Worm (Caenorhabditis elegans): ENCODE measurements around the gene C56C10.4.

The C56C10.4 gene

DNA sequence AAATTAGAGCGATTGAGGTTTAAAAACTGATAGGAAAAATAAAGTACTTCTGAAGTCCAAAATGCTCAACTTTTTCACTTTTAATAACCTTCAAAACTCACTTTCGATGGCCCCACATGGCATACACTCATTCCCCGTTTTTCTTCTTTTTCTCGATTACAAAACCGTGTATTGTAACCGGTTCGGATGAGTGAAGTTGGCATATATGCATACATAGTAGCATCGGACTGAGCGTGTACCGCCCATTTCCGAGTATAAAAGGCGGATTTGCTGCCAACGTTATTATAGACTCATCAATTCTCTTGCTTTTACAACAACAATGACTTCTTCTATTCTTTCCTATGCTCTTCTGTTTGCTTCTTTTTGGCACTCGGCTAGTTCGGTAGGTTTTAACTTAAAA is at the start of gene C56C10.4:
TSS of gene C56C10.4 (plus strand) at position 301 of the 400 bp plus-strand sequence.
- TF ChIP-seq unc-130 (GFP tag; optimal IDR thresholded peaks at IDR 0.05) (no peak), ama-1 (optimal IDR thresholded peaks at IDR 0.05) (no peak), daf-16 (GFP tag; optimal IDR thresholded peaks at IDR 0.05) (no peak), daf-16 (tag; optimal IDR thresholded peaks at IDR 0.05) (no peak), lin-29 (GFP tag; IDR thresholded peaks at IDR 0.05) (no peak), mes-2 (tag; optimal IDR thresholded peaks at IDR 0.05; ENCODE audit: poor library complexity, severe bottlenecking) (no peak), zip-11 (GFP tag; IDR thresholded peaks at IDR 0.05) (no peak)

DNA sequence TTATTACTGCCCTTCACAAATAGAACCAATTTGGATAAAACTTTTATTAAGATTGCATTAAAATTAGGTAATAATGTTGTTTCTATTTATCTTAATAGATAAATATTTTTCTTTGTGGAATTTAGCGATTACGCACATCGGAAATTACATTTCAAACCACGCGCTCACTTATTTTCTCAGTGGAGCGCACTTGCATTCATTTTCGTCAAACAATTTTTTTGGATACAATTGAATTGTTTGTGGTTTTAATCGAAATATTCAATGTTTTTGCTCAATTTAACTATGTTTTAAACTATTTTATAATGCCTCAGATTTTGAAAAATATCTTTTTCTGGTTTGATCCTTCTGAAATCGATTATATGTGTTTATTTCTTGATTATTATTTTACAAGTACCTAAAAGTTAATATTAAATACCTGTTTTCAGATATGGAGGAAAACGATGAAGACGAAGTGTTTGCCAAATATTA is 46.9 kb upstream of the C56C10.4 start, which contains the start of gene utp-20:
TSS of gene utp-20 (plus strand) at position 418 of the 468 bp plus-strand sequence.
- TF ChIP-seq mdl-1 (tag; optimal IDR thresholded peaks at IDR 0.05) = peak; percentile 32 to 62
- no peak for TF ChIP-seq Y105C5A.15 (GFP tag; IDR thresholded peaks at IDR 0.05)
- TF ChIP-seq nhr-76 (tag; optimal IDR thresholded peaks at IDR 0.05) = no peak
- peak; percentile 88 for TF ChIP-seq dpl-1 (GFP tag; optimal IDR thresholded peaks at IDR 0.05)
- no peak for TF ChIP-seq ceh-32 (tag; optimal IDR thresholded peaks at IDR 0.05; ENCODE audit: poor library complexity)
- TF ChIP-seq F49E8.2 (tag; optimal IDR thresholded peaks at IDR 0.05; ENCODE audit: borderline replicate concordance) = no peak
- peak; percentile 42 for TF ChIP-seq rbr-2 (tag; optimal IDR thresholded peaks at IDR 0.05)
- TF ChIP-seq nhr-237 (tag; optimal IDR thresholded peaks at IDR 0.05) = no peak
- TF ChIP-seq mxl-3 (GFP tag; optimal IDR thresholded peaks at IDR 0.05) = no peak
- TF ChIP-seq sdz-12 (GFP tag; optimal IDR thresholded peaks at IDR 0.05) = no peak
- TF ChIP-seq arid-1 (GFP tag; conservative IDR thresholded peaks at IDR 0.05) = no peak
- TF ChIP-seq nhr-6 (tag; optimal IDR thresholded peaks at IDR 0.05) = peak; percentile 13
- no peak for TF ChIP-seq zip-11 (GFP tag; IDR thresholded peaks at IDR 0.05)
- TF ChIP-seq snpc-4 (tag; optimal IDR thresholded peaks at IDR 0.05) = no peak
- TF ChIP-seq set-16 (GFP tag; IDR thresholded peaks at IDR 0.05) = no peak
- no peak for TF ChIP-seq Y5F2A.4 (GFP tag; optimal IDR thresholded peaks at IDR 0.05)
- TF ChIP-seq ces-1 (GFP tag; optimal IDR thresholded peaks at IDR 0.05) = peak; percentile 62
- no peak for TF ChIP-seq duxl-1 (tag; optimal IDR thresholded peaks at IDR 0.05; ENCODE audit: poor library complexity)
- no peak for TF ChIP-seq nhr-25 (tag; optimal IDR thresholded peaks at IDR 0.05; ENCODE audit: borderline replicate concordance, insufficient read depth)
- no peak for TF ChIP-seq daf-16 (GFP tag; optimal IDR thresholded peaks at IDR 0.05)
- TF ChIP-seq daf-16 (tag; optimal IDR thresholded peaks at IDR 0.05) = no peak
- peak; percentile 7 for TF ChIP-seq nhr-11 (tag; optimal IDR thresholded peaks at IDR 0.05)
- TF ChIP-seq lin-38 (GFP tag; IDR thresholded peaks at IDR 0.05) = peak; percentile 95
- TF ChIP-seq unc-130 (GFP tag; optimal IDR thresholded peaks at IDR 0.05) = no peak
- TF ChIP-seq ztf-7 (tag; optimal IDR thresholded peaks at IDR 0.05) = no peak
- TF ChIP-seq lim-7 (GFP tag; IDR thresholded peaks at IDR 0.05) = no peak
- no peak for TF ChIP-seq lin-13 (GFP tag; optimal IDR thresholded peaks at IDR 0.05)
- TF ChIP-seq zag-1 (tag; optimal IDR thresholded peaks at IDR 0.05) = no peak
- peak; percentile 46 for TF ChIP-seq T20F7.1 (GFP tag; optimal IDR thresholded peaks at IDR 0.05)
- no peak for TF ChIP-seq hlh-11 (tag; optimal IDR thresholded peaks at IDR 0.05)
- no peak for TF ChIP-seq ama-1 (optimal IDR thresholded peaks at IDR 0.05)
- TF ChIP-seq nhr-28 (tag; optimal IDR thresholded peaks at IDR 0.05) = no peak
- no peak for TF ChIP-seq skn-1 (tag; optimal IDR thresholded peaks at IDR 0.05)
- peak; percentile 83 for TF ChIP-seq hlh-30 (tag; optimal IDR thresholded peaks at IDR 0.05; ENCODE audit: insufficient read depth)
- TF ChIP-seq pha-4 (GFP tag; IDR thresholded peaks at IDR 0.05) = no peak
- peak; percentile 16 for TF ChIP-seq pha-4 (tag; optimal IDR thresholded peaks at IDR 0.05)

DNA sequence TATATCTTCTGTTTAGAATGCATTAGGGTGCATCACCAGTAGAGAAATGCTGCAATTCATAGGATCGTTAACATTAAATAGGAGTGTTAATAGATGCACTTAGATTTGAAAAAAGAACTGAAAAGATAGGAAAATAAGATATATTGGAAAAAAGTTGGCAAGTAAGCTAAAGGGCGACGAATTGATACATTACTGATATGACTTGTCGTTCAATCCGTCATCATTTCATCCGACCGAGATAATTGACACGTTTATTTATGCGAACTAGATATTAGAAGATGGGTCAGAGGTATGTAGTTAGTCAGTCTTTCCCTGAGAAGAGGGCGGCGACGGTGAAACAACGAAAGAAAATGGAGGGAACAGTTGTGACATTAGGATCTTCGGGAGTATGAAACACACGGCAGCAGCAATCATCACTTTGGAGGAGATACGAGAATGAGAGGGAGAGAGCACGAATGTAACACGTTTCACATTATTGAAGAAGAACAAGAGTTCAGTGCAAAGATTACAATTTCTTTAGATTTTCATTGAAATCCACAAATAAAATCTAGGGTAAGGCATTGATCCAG is 37.9 kb upstream of the C56C10.4 start, which contains the start of gene lron-15:
TSS of gene lron-15 (minus strand) at position 51 of the 569 bp plus-strand sequence.
- no peak for TF ChIP-seq Y105C5A.15 (GFP tag; IDR thresholded peaks at IDR 0.05)
- TF ChIP-seq F44E2.7 (GFP tag; IDR thresholded peaks at IDR 0.05) = no peak
- TF ChIP-seq tag-97 (GFP tag; IDR thresholded peaks at IDR 0.05) = no peak
- no peak for TF ChIP-seq madf-9 (GFP tag; conservative IDR thresholded peaks at IDR 0.05)
- TF ChIP-seq tra-1 (GFP tag; IDR thresholded peaks at IDR 0.05) = no peak
- TF ChIP-seq pha-4 (GFP tag; IDR thresholded peaks at IDR 0.05) = no peak
- TF ChIP-seq pha-4 (tag; optimal IDR thresholded peaks at IDR 0.05) = no peak
- TF ChIP-seq T20F7.1 (GFP tag; optimal IDR thresholded peaks at IDR 0.05) = no peak
- TF ChIP-seq ZK337.2 (GFP tag; IDR thresholded peaks at IDR 0.05) = no peak
- no peak for TF ChIP-seq ztf-11 (tag; optimal IDR thresholded peaks at IDR 0.05)
- no peak for TF ChIP-seq duxl-1 (tag; optimal IDR thresholded peaks at IDR 0.05; ENCODE audit: poor library complexity)
- no peak for TF ChIP-seq Y75B8A.6 (GFP tag; IDR thresholded peaks at IDR 0.05)
- TF ChIP-seq dpl-1 (GFP tag; optimal IDR thresholded peaks at IDR 0.05) = no peak
- no peak for TF ChIP-seq nhr-6 (tag; optimal IDR thresholded peaks at IDR 0.05)
- TF ChIP-seq nhr-48 (tag; optimal IDR thresholded peaks at IDR 0.05) = no peak
- no peak for TF ChIP-seq lir-3 (tag; optimal IDR thresholded peaks at IDR 0.05)
- no peak for TF ChIP-seq nhr-111 (GFP tag; optimal IDR thresholded peaks at IDR 0.05)
- TF ChIP-seq lin-13 (GFP tag; optimal IDR thresholded peaks at IDR 0.05) = no peak
- no peak for TF ChIP-seq nhr-237 (tag; optimal IDR thresholded peaks at IDR 0.05)
